Worm (Caenorhabditis elegans): ENCODE measurements around the gene rog-1.

ce11 chrII:1419994-1420393 lies 45.2 kb upstream of the rog-1 start:
- TF ChIP-seq D2030.7 (GFP tag; IDR thresholded peaks at IDR 0.05): no peak
- no peak for TF ChIP-seq snpc-4 (GFP tag; optimal IDR thresholded peaks at IDR 0.05)
- TF ChIP-seq snpc-4 (tag; optimal IDR thresholded peaks at IDR 0.05): no peak
- TF ChIP-seq zim-3 (tag; optimal IDR thresholded peaks at IDR 0.05): no peak
- TF ChIP-seq ets-4 (GFP tag; optimal IDR thresholded peaks at IDR 0.05): no peak
- TF ChIP-seq unc-62 (GFP tag; optimal IDR thresholded peaks at IDR 0.05): no peak
- no peak for TF ChIP-seq ama-1 (optimal IDR thresholded peaks at IDR 0.05)
- no peak for TF ChIP-seq ama-1 (GFP tag; optimal IDR thresholded peaks at IDR 0.05)
- TF ChIP-seq ztf-6 (GFP tag; IDR thresholded peaks at IDR 0.05): no peak
- TF ChIP-seq F23B12.7 (tag; optimal IDR thresholded peaks at IDR 0.05; ENCODE audit: insufficient read depth): no peak
- no peak for TF ChIP-seq Y53F4B.3 (GFP tag; IDR thresholded peaks at IDR 0.05)
